Worm (Caenorhabditis elegans): ENCODE results near the gene aqp-2.

DNA sequence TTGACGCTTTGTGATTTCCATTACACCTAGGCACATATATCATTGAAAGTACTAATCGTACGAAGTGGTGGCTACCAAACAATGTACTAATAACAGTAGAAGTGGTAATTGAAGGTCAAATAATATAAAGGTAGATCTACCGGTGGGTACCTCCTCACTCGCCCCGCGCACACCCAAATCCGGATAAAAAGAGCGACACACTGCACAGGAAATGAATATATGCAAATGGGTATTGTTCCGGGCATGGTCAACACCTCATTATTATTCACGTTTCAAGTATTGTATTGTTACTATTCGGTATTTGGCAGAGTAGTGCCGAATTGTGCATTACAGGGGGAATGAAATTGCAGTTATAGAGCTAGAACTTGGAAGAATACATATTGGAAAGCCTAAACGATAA, 4.5 kb upstream of the aqp-2 start:
- no peak for TF ChIP-seq nhr-28 (tag; optimal IDR thresholded peaks at IDR 0.05)
- no peak for TF ChIP-seq pha-4 (tag; optimal IDR thresholded peaks at IDR 0.05)
- no peak for TF ChIP-seq lsy-12 (tag; optimal IDR thresholded peaks at IDR 0.05)
- no peak for TF ChIP-seq sea-2 (GFP tag; optimal IDR thresholded peaks at IDR 0.05)
- TF ChIP-seq unc-39 (tag; optimal IDR thresholded peaks at IDR 0.05): no peak
- TF ChIP-seq skn-1 (tag; optimal IDR thresholded peaks at IDR 0.05): no peak
- no peak for TF ChIP-seq lin-39 (tag; optimal IDR thresholded peaks at IDR 0.05)
- TF ChIP-seq nhr-23 (tag; optimal IDR thresholded peaks at IDR 0.05): no peak
- TF ChIP-seq R02D3.7 (tag; optimal IDR thresholded peaks at IDR 0.05): no peak
- no peak for TF ChIP-seq ceh-16 (tag; optimal IDR thresholded peaks at IDR 0.05)
- TF ChIP-seq egl-27 (tag; optimal IDR thresholded peaks at IDR 0.05): no peak
- no peak for TF ChIP-seq ztf-4 (tag; optimal IDR thresholded peaks at IDR 0.05)
- no peak for TF ChIP-seq elt-1 (tag; optimal IDR thresholded peaks at IDR 0.05)
- TF ChIP-seq ZK546.5 (tag; optimal IDR thresholded peaks at IDR 0.05): no peak

Data from whole organism, L3 larva.